Fruit fly (Drosophila melanogaster): ENCODE data around the gene CG31817.

- TF ChIP-seq h (optimal IDR thresholded peaks at IDR 0.05) (no peak), psq (optimal IDR thresholded peaks at IDR 0.05) (no peak), Sin3A (optimal IDR thresholded peaks at IDR 0.05) (no peak)
Measured at dm6 chr2L:16287006-16287601, 50.6 kb downstream of the CG31817 start.

All from Kc167 (cell line).